Fruit fly (Drosophila melanogaster) whole organism, wandering third instar larva: Measurements from ENCODE around the gene Ubc4.

Experiments used
- CG32264 ChIP-seq: fragments of 200-800 bp; sonication (Bioruptor generic); optimal IDR thresholded peaks from 2 replicates; lab custom pipeline; 2016; ENCODE audit warnings: missing biosample characterization, missing genetic modification characterization
- CG9705 ChIP-seq: fragments of 200-800 bp; sonication (Bioruptor generic); optimal IDR thresholded peaks from 2 replicates; lab custom pipeline; 2018; ENCODE audit warnings: missing biosample characterization, mild to moderate bottlenecking, missing genetic modification characterization
- Hr83 ChIP-seq: fragments of 200-300 bp; sonication (Bioruptor generic); optimal IDR thresholded peaks from 2 replicates; lab custom pipeline; 2016; ENCODE audit warnings: missing biosample characterization, mild to moderate bottlenecking, missing genetic modification characterization, moderate library complexity; ENCODE audit not compliant: poor library complexity, severe bottlenecking
- N ChIP-seq: fragments of >200 bp; optimal IDR thresholded peaks from 2 replicates; lab custom pipeline; 2018; ENCODE audit warnings: missing biosample characterization, missing external identifiers, missing genetic modification characterization
- Vsx2 ChIP-seq: fragments of 200-300, 225-300 bp; sonication (Bioruptor generic); optimal IDR thresholded peaks from 2 replicates; lab custom pipeline; 2018; ENCODE audit warnings: missing biosample characterization, missing genetic modification characterization; ENCODE audit not compliant: partially characterized antibody
- br ChIP-seq: fragments of 200-800 bp; sonication (Bioruptor generic); optimal IDR thresholded peaks from 2 replicates; lab custom pipeline; 2016; ENCODE audit warnings: missing biosample characterization, missing genetic modification characterization
- dsf ChIP-seq: sonication (Bioruptor generic); optimal IDR thresholded peaks from 2 replicates; lab custom pipeline; 2016; ENCODE audit warnings: missing biosample characterization, missing genetic modification characterization, borderline replicate concordance
- ey ChIP-seq: fragments of 200-800 bp; sonication (Bioruptor generic); optimal IDR thresholded peaks from 2 replicates; lab custom pipeline; 2016; ENCODE audit warnings: missing biosample characterization, missing genetic modification characterization
- lola ChIP-seq: fragments of >200 bp; optimal IDR thresholded peaks from 2 replicates; lab custom pipeline; 2017; ENCODE audit warnings: missing biosample characterization, missing genetic modification characterization
- pan ChIP-seq: fragments of >200 bp; optimal IDR thresholded peaks from 2 replicates; lab custom pipeline; 2017
- psq ChIP-seq: fragments of 200-800 bp; sonication (Bioruptor generic); optimal IDR thresholded peaks from 3 replicates; lab custom pipeline; 2017; ENCODE audit warnings: missing biosample characterization, mild to moderate bottlenecking, missing genetic modification characterization, moderate library complexity
- sage ChIP-seq: fragments of 200-800 bp; sonication (Bioruptor generic); optimal IDR thresholded peaks from 2 replicates; lab custom pipeline; 2016; ENCODE audit warnings: missing biosample characterization, mild to moderate bottlenecking, missing genetic modification characterization
- sv ChIP-seq: fragments of 200-800 bp; sonication (Bioruptor generic); optimal IDR thresholded peaks from 3 replicates; lab custom pipeline; 2016; ENCODE audit warnings: missing biosample characterization, missing genetic modification characterization
- tai ChIP-seq: sonication (Bioruptor generic); optimal IDR thresholded peaks from 2 replicates; lab custom pipeline; 2016; ENCODE audit warnings: missing biosample characterization, missing genetic modification characterization

DNA sequence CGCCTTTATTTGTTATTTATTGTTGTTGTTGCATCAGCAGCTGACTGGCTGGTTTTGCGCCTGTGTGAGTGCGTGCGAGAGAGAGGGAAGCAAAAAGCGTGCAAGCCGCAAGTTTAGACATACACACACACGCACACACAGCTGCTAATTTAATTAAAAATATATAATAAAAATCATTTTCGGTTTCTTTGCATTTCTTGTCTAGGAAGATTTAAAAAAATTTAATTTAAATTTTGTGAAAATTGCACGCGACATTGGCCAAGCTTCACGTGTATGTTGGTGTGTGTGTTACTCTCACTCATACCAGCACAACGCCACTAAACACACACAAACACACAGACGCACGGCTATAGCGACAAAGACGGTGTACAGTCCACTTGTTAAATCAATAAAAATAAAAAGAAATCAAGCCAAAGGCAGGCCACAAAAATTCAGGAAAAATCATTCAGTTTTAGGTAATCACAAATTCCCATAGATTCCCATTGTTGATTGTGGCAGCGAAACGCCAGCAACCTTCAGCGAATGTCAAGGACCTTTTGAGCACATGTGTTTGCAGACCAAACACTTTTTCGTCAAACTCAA is 4.5 kb upstream of the Ubc4 start:
- TF ChIP-seq CG9705, result no peak
- no peak for TF ChIP-seq dsf
- TF ChIP-seq sage (GFP tag; lab: Kevin White, UChicago), result peak; percentile 0
- no peak for TF ChIP-seq lola (GFP tag; lab: Kevin White, UChicago)
- TF ChIP-seq sv (GFP tag; lab: Kevin White, UChicago), result no peak
- TF ChIP-seq pan (lab: Kevin White, UChicago), result no peak
- no peak for TF ChIP-seq ey
- TF ChIP-seq Hr83 (GFP tag; lab: Kevin White, UChicago), result no peak
- TF ChIP-seq Vsx2, result no peak
- TF ChIP-seq br (GFP tag; lab: Kevin White, UChicago), result no peak
- no peak for TF ChIP-seq CG32264
- TF ChIP-seq N (GFP tag; lab: Kevin White, UChicago), result peak; percentile 21
- no peak for TF ChIP-seq psq (GFP tag; lab: Kevin White, UChicago)
- no peak for TF ChIP-seq tai (GFP tag; lab: Kevin White, UChicago)
